Worm (Caenorhabditis elegans): Measurements from ENCODE around the gene eif-2D.

DNA sequence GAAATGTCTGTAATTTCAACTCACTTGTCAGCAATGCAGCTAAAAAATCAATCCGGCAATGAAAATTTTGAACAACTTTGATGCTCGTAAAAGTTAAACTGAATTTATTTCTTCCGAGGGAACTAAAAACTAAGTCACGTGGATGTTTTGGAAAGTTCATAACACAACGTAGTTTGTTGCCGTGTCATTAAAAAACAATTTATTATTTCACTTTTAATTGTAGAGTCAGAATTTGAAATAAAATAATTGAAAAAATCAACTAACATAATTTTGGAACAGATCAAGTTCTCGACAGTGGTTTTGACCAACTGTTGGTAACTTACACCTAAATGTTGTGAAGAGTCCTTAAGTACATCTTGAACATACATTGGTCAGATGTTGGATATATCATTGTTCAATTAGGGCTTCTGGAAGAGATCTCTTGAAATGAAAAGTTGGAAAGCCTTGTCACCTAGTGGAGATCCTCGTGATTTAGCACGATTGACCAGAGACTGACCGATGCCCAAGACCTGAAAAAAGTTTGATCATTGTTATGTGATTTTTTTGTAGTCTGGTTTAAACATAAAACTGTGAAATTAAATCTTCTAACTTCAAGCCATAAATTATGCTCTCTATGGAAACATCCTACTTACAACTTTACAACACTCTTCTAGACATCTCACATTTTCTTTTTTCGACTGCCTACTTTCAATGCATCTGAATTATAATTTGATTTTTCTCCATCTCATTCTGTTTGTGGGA lies 39.0 kb downstream of the eif-2D start, which contains the start of the genes C18A3.7 and C18A3.11:
- no peak for TF ChIP-seq W03F9.2 (tag; optimal IDR thresholded peaks at IDR 0.05)
- no peak for TF ChIP-seq him-1 (tag; optimal IDR thresholded peaks at IDR 0.05)
- no peak for TF ChIP-seq dao-5 (tag; optimal IDR thresholded peaks at IDR 0.05)
